Fruit fly (Drosophila melanogaster) whole organism, prepupa: ENCODE data around the gene SmydA-8.

ENCODE experiments used
- Blimp-1 ChIP-seq: fragments of 200-800 bp; sonication (Bioruptor generic); optimal IDR thresholded peaks from 3 replicates; lab custom pipeline; 2017; ENCODE audit warnings: missing biosample characterization, missing genetic modification characterization, mild to moderate bottlenecking, moderate library complexity, missing genetic modification reagents
- CG10631 ChIP-seq: fragments of 200-800 bp; sonication (Bioruptor generic); optimal IDR thresholded peaks from 2 replicates; lab custom pipeline; 2016; ENCODE audit warnings: missing biosample characterization, missing genetic modification characterization
- CG10669 ChIP-seq: fragments of 200-800 bp; sonication (Bioruptor generic); optimal IDR thresholded peaks from 3 replicates; lab custom pipeline; 2018; ENCODE audit warnings: missing biosample characterization, mild to moderate bottlenecking, missing genetic modification characterization, moderate library complexity
- CG11294 ChIP-seq: fragments of 200-800 bp; sonication (Bioruptor generic); IDR thresholded peaks from 2 replicates; pipeline ENCODE4 v1.3.6; 2022; ENCODE audit warnings: missing biosample characterization, missing genetic modification characterization
- CG15336 ChIP-seq: fragments of 200-800 bp; sonication (Bioruptor generic); IDR thresholded peaks from 2 replicates; pipeline ENCODE4 v1.3.6; 2022; ENCODE audit warnings: missing biosample characterization, missing genetic modification characterization
- CG1621 ChIP-seq: fragments of 200-800 bp; sonication (Bioruptor generic); optimal IDR thresholded peaks from 3 replicates; lab custom pipeline; 2018; ENCODE audit warnings: missing biosample characterization, mild to moderate bottlenecking, missing genetic modification characterization
- CG3032 ChIP-seq: fragments of 200-800 bp; optimal IDR thresholded peaks from 2 replicates; lab custom pipeline; 2019; ENCODE audit warnings: missing biosample characterization, mild to moderate bottlenecking, missing genetic modification characterization, moderate library complexity
- CG31627 ChIP-seq: fragments of 200-800 bp; sonication (Bioruptor generic); optimal IDR thresholded peaks from 3 replicates; lab custom pipeline; 2016; ENCODE audit warnings: missing biosample characterization, missing genetic modification characterization
- CG32006 ChIP-seq: fragments of 200-800 bp; sonication (Bioruptor generic); optimal IDR thresholded peaks from 3 replicates; lab custom pipeline; 2017; ENCODE audit warnings: missing biosample characterization, mild to moderate bottlenecking, missing genetic modification characterization
- CG34406 ChIP-seq: fragments of 200-800 bp; sonication (Bioruptor generic); optimal IDR thresholded peaks from 3 replicates; lab custom pipeline; 2016; ENCODE audit warnings: missing biosample characterization, missing genetic modification characterization
- CG3919 ChIP-seq: fragments of 200-800 bp; sonication (Bioruptor generic); optimal IDR thresholded peaks from 3 replicates; lab custom pipeline; 2016; ENCODE audit warnings: missing biosample characterization, missing genetic modification characterization
- CG6276 ChIP-seq: fragments of 200-800 bp; sonication (Bioruptor generic); optimal IDR thresholded peaks from 2 replicates; lab custom pipeline; 2017; ENCODE audit warnings: missing biosample characterization, mild to moderate bottlenecking, missing genetic modification characterization
- CG6808 ChIP-seq: fragments of 200-800 bp; sonication (Bioruptor generic); optimal IDR thresholded peaks from 3 replicates; lab custom pipeline; 2017; ENCODE audit warnings: missing biosample characterization, missing genetic modification characterization, mild to moderate bottlenecking, moderate library complexity, missing genetic modification reagents
- CG7368 ChIP-seq: fragments of 200-800 bp; sonication (Bioruptor generic); optimal IDR thresholded peaks from 3 replicates; lab custom pipeline; 2016; ENCODE audit warnings: missing biosample characterization, missing genetic modification characterization
- CG8632 ChIP-seq: fragments of 200-800 bp; sonication (Bioruptor generic); optimal IDR thresholded peaks from 3 replicates; lab custom pipeline; 2016; ENCODE audit warnings: missing biosample characterization, missing genetic modification characterization
- Eip75B ChIP-seq: fragments of 200-800 bp; sonication (Bioruptor generic); optimal IDR thresholded peaks from 3 replicates; lab custom pipeline; 2016; ENCODE audit warnings: missing biosample characterization, missing genetic modification characterization
- Eip78C ChIP-seq: fragments of 200-800 bp; sonication (Bioruptor generic); peaks from one replicate; lab custom pipeline; 2016; ENCODE audit warnings: missing biosample characterization, missing genetic modification characterization
- Eip93F ChIP-seq: fragments of 200-800 bp; sonication (Bioruptor generic); optimal IDR thresholded peaks from 2 replicates; lab custom pipeline; 2016; ENCODE audit warnings: missing biosample characterization, mild to moderate bottlenecking, missing genetic modification characterization
- Ets96B ChIP-seq: fragments of 200-800 bp; optimal IDR thresholded peaks from 2 replicates; lab custom pipeline; 2019; ENCODE audit warnings: missing biosample characterization, mild to moderate bottlenecking, missing genetic modification characterization, moderate library complexity
- Gug ChIP-seq: fragments of 200-800 bp; sonication (Bioruptor generic); IDR thresholded peaks from 2 replicates; pipeline ENCODE4 v1.3.6; 2022; ENCODE audit warnings: missing biosample characterization, missing genetic modification characterization
- Hr38 ChIP-seq: sonication (Bioruptor generic); optimal IDR thresholded peaks from 2 replicates; lab custom pipeline; 2016; ENCODE audit warnings: missing biosample characterization, missing genetic modification characterization
- Lpt ChIP-seq: fragments of 200-800 bp; sonication (Bioruptor generic); optimal IDR thresholded peaks from 3 replicates; lab custom pipeline; 2016; ENCODE audit warnings: missing biosample characterization, missing genetic modification characterization
- OdsH ChIP-seq: fragments of 200-800 bp; sonication (Bioruptor generic); optimal IDR thresholded peaks from 3 replicates; lab custom pipeline; 2016; ENCODE audit warnings: missing biosample characterization, missing genetic modification characterization
- Sox102F ChIP-seq: fragments of 200-800 bp; sonication (Bioruptor generic); optimal IDR thresholded peaks from 2 replicates; lab custom pipeline; 2016; ENCODE audit warnings: missing biosample characterization, mild to moderate bottlenecking, missing genetic modification characterization
- Sox14 ChIP-seq: fragments of 200-800 bp; sonication (Bioruptor generic); optimal IDR thresholded peaks from 3 replicates; lab custom pipeline; 2016; ENCODE audit warnings: missing biosample characterization, missing genetic modification characterization
- achi ChIP-seq: fragments of 200-800 bp; sonication (Bioruptor generic); optimal IDR thresholded peaks from 3 replicates; lab custom pipeline; 2016; ENCODE audit warnings: missing biosample characterization, missing genetic modification characterization
- cyc ChIP-seq: fragments of 200-800 bp; sonication (Bioruptor generic); optimal IDR thresholded peaks from 3 replicates; lab custom pipeline; 2016; ENCODE audit warnings: missing biosample characterization, missing genetic modification characterization
- eg ChIP-seq: fragments of 200-800 bp; sonication (Bioruptor generic); IDR thresholded peaks from 3 replicates; pipeline ENCODE4 v1.3.6; 2022; ENCODE audit warnings: missing biosample characterization, missing genetic modification characterization
- esn ChIP-seq: fragments of 200-800 bp; sonication (Bioruptor generic); optimal IDR thresholded peaks from 2 replicates; lab custom pipeline; 2016; ENCODE audit warnings: missing biosample characterization, mild to moderate bottlenecking, missing genetic modification characterization, moderate library complexity
- net ChIP-seq: fragments of 200-800 bp; sonication (Bioruptor generic); optimal IDR thresholded peaks from 3 replicates; lab custom pipeline; 2016; ENCODE audit warnings: missing biosample characterization, missing genetic modification characterization
- pdm3 ChIP-seq: fragments of 200-800 bp; sonication (Bioruptor generic); optimal IDR thresholded peaks from 3 replicates; lab custom pipeline; 2016; ENCODE audit warnings: missing biosample characterization, missing genetic modification characterization
- salr ChIP-seq, 2 experiments: fragments of 200-800 bp; sonication (Bioruptor generic); optimal IDR thresholded peaks; 3 replicates each; lab custom pipeline; 2016 to 2018; ENCODE audit warnings: missing biosample characterization in 2 of 2, missing genetic modification characterization in 2 of 2, mild to moderate bottlenecking in 1 of 2
- spab ChIP-seq: fragments of 200-800 bp; sonication (Bioruptor generic); optimal IDR thresholded peaks from 2 replicates; lab custom pipeline; 2017; ENCODE audit warnings: missing biosample characterization, mild to moderate bottlenecking, missing genetic modification characterization, missing genetic modification reagents
- ss ChIP-seq, 2 experiments: fragments of 200-800 bp; sonication (Bioruptor generic); optimal IDR thresholded peaks; 2 replicates in 1 of 2; 3 replicates in 1 of 2; lab custom pipeline; 2017 to 2018; ENCODE audit warnings: mild to moderate bottlenecking in 2 of 2, missing biosample characterization in 2 of 2, missing genetic modification characterization in 2 of 2, moderate library complexity in 1 of 2
- svp ChIP-seq: fragments of 200-800 bp; sonication (Bioruptor generic); peaks from one replicate; lab custom pipeline; 2016; ENCODE audit warnings: missing biosample characterization, missing genetic modification characterization
- topi ChIP-seq: fragments of 200-800 bp; sonication (Bioruptor generic); optimal IDR thresholded peaks from 3 replicates; lab custom pipeline; 2016; ENCODE audit warnings: missing biosample characterization, missing genetic modification characterization
- vri ChIP-seq: fragments of 200-800 bp; sonication (Bioruptor generic); optimal IDR thresholded peaks from 3 replicates; lab custom pipeline; 2016; ENCODE audit warnings: missing biosample characterization, mild to moderate bottlenecking, missing genetic modification characterization

Gene SmydA-8

DNA sequence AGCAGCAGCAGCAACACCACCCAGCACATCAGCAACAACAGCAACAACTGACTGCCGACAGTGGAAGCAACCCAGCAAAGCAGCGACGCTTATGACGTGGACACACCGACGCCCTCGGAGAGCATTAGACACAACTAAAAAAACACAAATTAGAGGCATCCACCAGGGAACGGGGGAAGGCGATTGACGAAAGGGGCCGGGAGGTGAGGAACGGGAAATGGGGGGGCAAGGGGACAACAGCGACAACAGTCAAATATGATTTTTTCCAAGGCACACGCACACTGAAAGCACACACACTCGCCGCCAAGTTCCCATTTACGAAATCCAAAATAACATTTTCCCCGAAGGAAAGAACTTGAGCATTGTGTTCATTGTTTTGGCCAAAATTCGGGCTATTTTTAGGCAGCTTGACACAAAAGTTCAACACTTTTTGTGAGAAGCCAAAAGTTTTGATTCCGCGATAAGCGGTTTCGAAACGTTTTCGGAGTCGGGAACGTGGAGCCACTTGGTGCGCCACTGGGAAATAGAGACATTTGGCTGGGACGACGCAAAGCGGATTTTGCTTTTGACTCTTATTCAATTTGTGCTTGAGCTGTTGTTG is 4.9 kb downstream of the SmydA-8 start:
- peak; percentile 44 for TF ChIP-seq svp (GFP tag; lab: Kevin White, UChicago)
- TF ChIP-seq Hr38 (GFP tag; lab: Kevin White, UChicago), result no peak
- no peak for TF ChIP-seq CG15336
- TF ChIP-seq CG6276 (GFP tag; lab: Kevin White, UChicago), result peak; percentile 49
- peak; percentile 46 for TF ChIP-seq CG32006 (GFP tag; lab: Kevin White, UChicago)
- no peak for TF ChIP-seq CG1621
- peak; percentile 56; the same call in 1 of the 3 replicates for TF ChIP-seq eg (GFP tag; lab: Robert Waterston, UW)

DNA sequence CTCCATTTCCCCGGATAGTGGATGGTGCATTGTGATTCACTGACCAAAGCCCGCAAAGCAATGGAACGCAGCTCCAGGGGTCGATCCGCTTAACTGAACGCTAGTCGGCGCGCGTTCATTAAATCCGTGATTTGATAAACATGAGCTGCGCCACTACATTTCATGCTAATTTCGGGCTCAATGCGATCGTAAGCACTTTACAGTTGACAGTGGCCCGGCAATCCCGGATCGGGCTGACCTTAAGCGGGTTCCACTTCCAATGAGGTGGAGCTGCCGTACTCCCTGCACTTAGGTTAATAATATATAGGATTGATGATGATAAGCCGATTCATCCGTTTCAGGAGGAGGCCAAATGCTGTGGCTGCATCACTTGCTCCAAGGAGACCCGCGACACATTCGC is 9.8 kb downstream of the SmydA-8 start, which contains the start of gene FarO:
Gene FarO, minus strand, starts transcription at position 101 of the 400 bp plus-strand sequence.
- TF ChIP-seq salr (GFP tag; optimal IDR thresholded peaks at IDR 0.05; lab: Kevin White, UChicago) (no peak), CG6276 (GFP tag; lab: Kevin White, UChicago) (no peak), Eip93F (GFP tag; lab: Kevin White, UChicago) (no peak)

DNA sequence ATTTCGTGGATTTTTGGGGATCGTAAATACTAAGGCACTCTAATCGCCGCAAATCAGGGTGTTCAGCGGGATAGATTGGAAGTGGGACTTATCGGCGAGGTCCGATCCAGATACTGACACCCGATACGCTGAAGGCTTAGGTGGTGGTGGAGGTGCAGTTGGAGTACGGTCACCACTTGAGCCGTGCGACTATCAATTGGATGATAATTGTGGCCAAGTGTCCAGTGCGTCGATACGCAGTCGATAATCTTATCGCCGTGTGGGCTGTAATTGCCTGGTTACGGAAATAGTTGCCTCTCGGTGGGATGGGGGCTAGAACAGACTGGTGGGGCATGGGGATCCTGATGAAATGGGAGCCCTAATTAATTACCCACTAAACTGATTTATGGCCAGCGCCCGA is 14.3 kb downstream of the SmydA-8 start:
- TF ChIP-seq svp (GFP tag; lab: Kevin White, UChicago) (peak; percentile 49), Lpt (GFP tag; lab: Kevin White, UChicago) (no peak)

DNA sequence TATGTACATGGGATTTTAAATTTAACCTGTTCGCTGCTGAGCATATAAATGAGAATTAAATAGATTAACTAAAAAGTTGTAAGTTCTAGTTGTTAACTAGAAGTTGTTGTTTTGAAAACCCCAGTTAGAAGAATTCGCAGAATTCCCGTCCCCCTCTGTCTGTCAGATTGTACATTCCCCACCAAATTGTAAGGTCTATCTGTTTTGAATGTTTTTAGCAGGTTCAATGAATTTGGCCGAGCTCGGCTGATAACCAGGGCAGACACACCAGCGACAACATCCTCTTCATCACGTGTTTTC is 15.4 kb downstream of the SmydA-8 start:
- TF ChIP-seq svp (GFP tag; lab: Kevin White, UChicago) (peak; percentile 80), CG34406 (GFP tag; lab: Kevin White, UChicago) (no peak)

DNA sequence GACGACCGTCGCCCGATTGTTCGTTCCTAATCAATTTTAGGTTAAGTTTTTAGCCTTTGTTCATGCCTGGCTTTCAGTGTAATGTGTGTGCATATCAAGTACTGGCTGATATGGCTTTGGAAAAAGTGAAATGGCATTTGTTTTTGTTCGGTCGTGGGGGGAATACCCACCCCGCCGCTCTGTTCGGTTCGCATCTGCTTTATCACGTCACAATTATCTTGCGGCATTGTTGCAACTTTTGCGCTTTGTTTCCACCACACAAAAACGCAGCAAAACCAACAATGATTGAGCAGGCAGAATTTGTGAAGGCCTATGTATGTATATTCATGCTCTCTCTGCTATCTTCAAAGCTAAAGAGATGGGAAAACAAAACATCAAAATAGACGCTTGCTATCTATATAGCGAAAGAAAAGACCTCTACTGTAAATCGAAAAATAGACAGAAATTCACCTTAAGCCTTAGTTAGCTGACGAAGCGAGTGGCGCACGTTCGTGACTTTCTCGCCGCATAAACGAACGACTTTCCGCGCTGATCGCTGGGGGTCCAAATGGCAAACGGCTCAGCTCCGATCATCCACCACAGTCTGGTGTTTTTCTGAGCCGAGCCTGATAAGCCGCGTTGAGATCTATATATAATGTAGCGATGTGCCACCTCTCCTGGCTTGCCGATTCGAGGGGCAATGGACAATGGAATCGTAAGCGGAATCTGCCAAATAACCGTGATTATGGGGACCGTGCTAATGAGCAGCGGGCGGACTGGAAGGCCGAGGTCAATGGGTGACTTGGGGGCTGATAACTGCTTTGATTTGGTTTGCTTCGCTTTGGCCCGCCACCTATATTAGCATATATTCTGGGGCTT is 16.0 kb downstream of the SmydA-8 start:
- peak; percentile 54 for TF ChIP-seq Eip93F (GFP tag; lab: Kevin White, UChicago)
- TF ChIP-seq esn, result peak; percentile 28
- peak; percentile 80 for TF ChIP-seq vri (GFP tag; lab: Kevin White, UChicago)
- peak; percentile 22 for TF ChIP-seq topi
- peak; percentile 68 for TF ChIP-seq Sox14 (GFP tag; lab: Kevin White, UChicago)
- TF ChIP-seq net (GFP tag; lab: Kevin White, UChicago), result no peak
- peak; percentile 67 for TF ChIP-seq Eip78C
- TF ChIP-seq Sox102F (GFP tag; lab: Kevin White, UChicago), result no peak
- peak; percentile 3 for TF ChIP-seq CG31627 (GFP tag; lab: Kevin White, UChicago)
- TF ChIP-seq CG6808 (GFP tag; lab: Kevin White, UChicago), result no peak
- peak; percentile 98 for TF ChIP-seq svp (GFP tag; lab: Kevin White, UChicago)

DNA sequence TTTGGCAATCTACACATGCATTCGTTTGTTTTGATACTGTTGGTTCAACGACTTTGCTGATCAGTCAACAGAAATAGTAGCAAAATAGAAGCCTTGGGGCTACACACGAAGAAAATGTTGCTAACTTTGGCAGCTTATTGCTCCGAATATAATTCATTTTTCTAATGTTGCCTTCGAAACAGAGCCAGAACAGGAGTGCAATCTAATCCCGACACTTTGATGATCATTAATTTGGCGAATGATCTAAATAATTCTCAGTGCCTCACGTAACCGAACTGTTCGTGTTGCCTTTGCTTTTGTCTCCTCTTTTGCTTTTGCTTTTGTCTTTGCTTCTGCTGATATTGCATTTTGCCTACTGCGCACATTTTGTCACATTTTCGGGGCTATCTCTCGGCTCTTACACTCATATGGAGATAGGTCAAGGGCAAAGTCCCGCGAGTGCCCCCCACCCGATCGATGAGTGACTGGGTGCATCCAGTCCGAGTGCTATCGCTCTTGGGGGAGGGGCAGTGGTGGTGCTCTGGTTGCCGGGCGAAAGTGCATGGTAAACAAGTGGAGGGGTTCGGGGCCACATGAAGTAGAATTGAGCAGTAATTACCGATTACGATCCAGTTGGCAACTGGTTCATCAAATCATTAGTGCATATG is 17.4 kb downstream of the SmydA-8 start:
- TF ChIP-seq esn (peak; percentile 56), CG3032 (peak; percentile 8), pdm3 (GFP tag; lab: Kevin White, UChicago) (peak; percentile 35), ss (GFP tag; optimal IDR thresholded peaks at IDR 0.05; lab: Kevin White, UChicago) (peak; percentile 2 to 27), CG8632 (GFP tag; lab: Kevin White, UChicago) (peak; percentile 0), CG7368 (GFP tag; lab: Kevin White, UChicago) (peak; percentile 20), spab (GFP tag; lab: Kevin White, UChicago) (no peak), CG11294 (peak; percentile 44; the same call in 1 of the 2 replicates), Eip75B (GFP tag; lab: Kevin White, UChicago) (peak; percentile 8), CG10631 (peak; percentile 22), CG6276 (GFP tag; lab: Kevin White, UChicago) (peak; percentile 1), CG10669 (peak; percentile 31), OdsH (peak; percentile 52), svp (GFP tag; lab: Kevin White, UChicago) (peak; percentile 100), eg (GFP tag; lab: Robert Waterston, UW) (peak; percentile 69; the same call in 1 of the 3 replicates), CG34406 (GFP tag; lab: Kevin White, UChicago) (peak; percentile 32), Gug (GFP tag; lab: Robert Waterston, UW) (peak; percentile 38; the same call in 1 of the 2 replicates), achi (GFP tag; lab: Kevin White, UChicago) (peak; percentile 27), CG15336 (peak; percentile 49), CG3919 (GFP tag; lab: Kevin White, UChicago) (peak; percentile 21), Ets96B (peak; percentile 12), Sox14 (GFP tag; lab: Kevin White, UChicago) (peak; percentile 27), CG32006 (GFP tag; lab: Kevin White, UChicago) (peak; percentile 35), Blimp-1 (GFP tag; lab: Kevin White, UChicago) (no peak), cyc (GFP tag; lab: Kevin White, UChicago) (peak; percentile 40)
